Fruit fly (Drosophila melanogaster): Measurements from ENCODE around the gene HLH3B.
A peak's percentile ranks its signal among the peaks of the same experiment; 100 is the strongest.

HLH3B gene

DNA sequence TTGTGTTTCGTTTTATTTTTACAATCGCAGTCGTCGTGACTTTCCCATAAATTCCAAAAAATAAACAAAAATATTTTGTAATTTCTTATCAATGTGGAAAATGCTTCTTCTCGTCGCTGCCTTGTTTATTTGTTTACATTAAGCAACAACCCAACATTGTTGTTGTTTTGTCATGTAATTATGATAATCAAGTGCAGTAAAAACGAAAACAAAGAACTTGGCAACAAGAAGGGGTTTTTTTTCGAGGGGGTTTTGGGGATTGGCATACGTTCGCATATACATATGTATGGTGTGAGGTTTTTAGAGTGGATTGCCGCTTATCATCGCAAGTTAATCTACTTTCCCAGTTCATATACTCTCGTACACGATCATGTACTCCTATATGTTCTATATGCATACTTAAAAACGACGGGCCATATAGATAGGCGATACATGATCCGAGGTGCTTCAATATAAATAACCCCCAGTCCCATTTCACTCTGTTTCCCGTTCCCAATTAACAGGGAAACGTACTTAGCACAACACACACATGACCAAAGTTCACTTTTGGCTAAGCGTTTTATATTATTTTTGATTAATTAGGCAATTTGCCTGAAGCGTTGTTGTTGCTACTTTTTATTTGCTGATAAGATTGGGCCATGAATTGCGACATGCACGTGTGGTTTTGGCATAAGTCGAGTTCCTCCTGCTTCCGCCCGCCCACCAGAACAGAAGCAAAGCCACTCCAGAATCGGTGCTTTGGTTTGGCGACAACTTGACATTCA, 27.8 kb downstream of the HLH3B start (continued):
- no peak for TF ChIP-seq CG34224 (GFP tag; IDR thresholded peaks at IDR 0.05; ENCODE audit: partially characterized antibody)

DNA sequence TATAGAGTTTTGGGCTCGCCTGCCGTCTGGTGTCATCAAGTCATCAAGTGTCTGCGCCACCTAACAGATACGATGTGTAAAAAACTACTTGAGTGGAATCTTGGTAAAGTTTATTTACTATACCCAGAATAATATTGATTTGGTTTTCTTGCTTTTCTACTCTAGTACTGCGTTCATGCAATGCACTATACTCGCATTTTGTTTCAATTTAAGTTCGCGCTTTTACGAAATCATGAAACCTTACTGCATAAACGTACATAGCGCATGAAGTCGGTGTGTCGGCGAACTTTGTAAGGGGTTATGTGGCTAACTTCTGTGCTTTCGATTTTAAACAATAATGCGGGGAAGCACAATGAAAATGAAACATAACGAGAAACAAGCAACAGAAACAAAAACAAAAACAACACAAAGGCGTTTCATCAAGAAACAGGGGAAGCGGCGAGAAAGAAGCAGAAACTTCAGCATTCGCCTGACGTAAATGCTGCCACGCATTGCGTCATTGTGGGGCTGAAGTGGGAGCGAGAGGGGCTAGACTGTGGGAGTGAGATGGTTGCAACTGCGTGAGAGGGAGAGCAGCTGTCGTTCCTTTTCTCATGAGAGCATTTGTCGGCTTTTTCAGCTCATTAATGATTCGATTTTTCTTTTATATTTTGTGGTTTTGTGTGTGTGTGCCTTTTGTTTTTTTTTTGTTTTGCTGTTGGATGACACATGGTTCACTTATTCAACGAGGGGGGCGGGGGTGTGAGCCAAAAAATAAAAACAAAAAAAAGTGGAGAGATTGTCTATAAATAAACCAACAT, 29.2 kb downstream of the HLH3B start:
- TF ChIP-seq dimm (GFP tag; IDR thresholded peaks at IDR 0.05) (no peak), eyg (GFP tag; optimal IDR thresholded peaks at IDR 0.05) (no peak), Sox100B (GFP tag; optimal IDR thresholded peaks at IDR 0.05) (no peak), Vsx1 (GFP tag; optimal IDR thresholded peaks at IDR 0.05) (no peak), CG2199 (GFP tag; IDR thresholded peaks at IDR 0.05) (peak; percentile 57; the same call in 1 of the 3 replicates), h (optimal IDR thresholded peaks at IDR 0.05) (no peak), Med (GFP tag) (peak; percentile 73), CG17912 (GFP tag; optimal IDR thresholded peaks at IDR 0.05) (no peak), kah (GFP tag; optimal IDR thresholded peaks at IDR 0.05) (no peak), psq (GFP tag; optimal IDR thresholded peaks at IDR 0.05) (no peak), gfzf (GFP tag; optimal IDR thresholded peaks at IDR 0.05) (no peak), ERR (GFP tag; optimal IDR thresholded peaks at IDR 0.05) (no peak), her (GFP tag; optimal IDR thresholded peaks at IDR 0.05) (no peak), Mrtf (GFP tag; IDR thresholded peaks at IDR 0.05) (no peak), Tbp (GFP tag; optimal IDR thresholded peaks at IDR 0.05) (no peak), HLH4C (GFP tag; IDR thresholded peaks at IDR 0.05; ENCODE audit: partially characterized antibody) (no peak), fu2 (GFP tag; optimal IDR thresholded peaks at IDR 0.05) (no peak), toy (GFP tag; IDR thresholded peaks at IDR 0.05) (no peak), CG10543 (GFP tag; optimal IDR thresholded peaks at IDR 0.05) (peak; percentile 16), ttk (GFP tag; IDR thresholded peaks at IDR 0.05) (no peak), CG10321 (GFP tag; IDR thresholded peaks at IDR 0.05) (0 out of 2 replicates have a peak, but pooled peaks have one; percentile 56), Chrac-16 (GFP tag; optimal IDR thresholded peaks at IDR 0.05) (no peak), Asciz (GFP tag; optimal IDR thresholded peaks at IDR 0.05) (no peak), Elba2 (GFP tag; optimal IDR thresholded peaks at IDR 0.05) (no peak), CG1233 (GFP tag; optimal IDR thresholded peaks at IDR 0.05) (no peak), p53 (GFP tag; optimal IDR thresholded peaks at IDR 0.05) (no peak), jigr1 (GFP tag; IDR thresholded peaks at IDR 0.05) (no peak), fd3F (GFP tag; optimal IDR thresholded peaks at IDR 0.05) (no peak), CG6813 (GFP tag; optimal IDR thresholded peaks at IDR 0.05) (no peak), TFAM (GFP tag; optimal IDR thresholded peaks at IDR 0.05) (no peak), org-1 (GFP tag; optimal IDR thresholded peaks at IDR 0.05) (no peak), CG2129 (GFP tag; IDR thresholded peaks at IDR 0.05; ENCODE audit: partially characterized antibody) (no peak), da (GFP tag; optimal IDR thresholded peaks at IDR 0.05) (no peak), ac (GFP tag; optimal IDR thresholded peaks at IDR 0.05) (no peak), prd (optimal IDR thresholded peaks at IDR 0.05) (no peak), prd (GFP tag; IDR thresholded peaks at IDR 0.05) (no peak), PHDP (tag; optimal IDR thresholded peaks at IDR 0.05) (no peak), seq (GFP tag; IDR thresholded peaks at IDR 0.05) (no peak; the same call in 1 of the 2 replicates), pnt (GFP tag; optimal IDR thresholded peaks at IDR 0.05) (no peak), CG6654 (GFP tag; optimal IDR thresholded peaks at IDR 0.05) (no peak), Lpt (GFP tag; optimal IDR thresholded peaks at IDR 0.05) (no peak), phol (tag; optimal IDR thresholded peaks at IDR 0.05) (no peak), Dad (GFP tag; optimal IDR thresholded peaks at IDR 0.05) (no peak), usp (GFP tag; optimal IDR thresholded peaks at IDR 0.05) (no peak), dati (GFP tag; IDR thresholded peaks at IDR 0.05) (no peak), CG15696 (tag; optimal IDR thresholded peaks at IDR 0.05) (no peak), slou (GFP tag; optimal IDR thresholded peaks at IDR 0.05) (no peak)
